Worm (Caenorhabditis elegans) whole organism, midembryonic: ENCODE measurements around the gene str-2.

Source experiments
- T22C8.4 ChIP-seq: fragments of 200-800 bp; sonication (Bioruptor generic); IDR thresholded peaks from 2 replicates; pipeline ENCODE4 v1.3.6; 2022; ENCODE audit warnings: missing genetic modification characterization, missing compliant biosample characterization
- cog-1 ChIP-seq: sonication (generic microtip); optimal IDR thresholded peaks from 2 replicates; lab custom pipeline; 2016; ENCODE audit warnings: missing genetic modification characterization, missing compliant biosample characterization
- flt-1 ChIP-seq: fragments of 200-800 bp; sonication (Bioruptor generic); IDR thresholded peaks from 2 replicates; pipeline ENCODE4 v1.3.6; 2022; ENCODE audit warnings: missing genetic modification characterization, missing compliant biosample characterization
- klf-2 ChIP-seq: fragments of 200-800 bp; sonication (Bioruptor generic); conservative IDR thresholded peaks from 2 replicates; pipeline ENCODE4 v1.3.6; 2022; ENCODE audit warnings: missing genetic modification reagents, missing genetic modification characterization, missing compliant biosample characterization
- ref-1 ChIP-seq: fragments of 200-800 bp; sonication (Bioruptor generic); conservative IDR thresholded peaks from 2 replicates; pipeline ENCODE4 v1.3.6; 2022; ENCODE audit warnings: missing genetic modification reagents, missing genetic modification characterization, missing compliant biosample characterization
- tab-1 ChIP-seq: fragments of 200-800 bp; sonication (Bioruptor generic); IDR thresholded peaks from 2 replicates; pipeline ENCODE4 v1.3.6; 2022; ENCODE audit warnings: missing genetic modification characterization, missing compliant biosample characterization
- ztf-29 ChIP-seq: fragments of 200-800 bp; sonication (Bioruptor generic); IDR thresholded peaks from 2 replicates; pipeline ENCODE4 v1.3.6; 2022; ENCODE audit warnings: missing genetic modification reagents, missing genetic modification characterization, missing compliant biosample characterization

ce11 chrV:9853801-9854200 is 29.8 kb upstream of the str-2 start:
- TF ChIP-seq ztf-29 (GFP tag; lab: Robert Waterston, UW) (no peak), ref-1 (no peak), tab-1 (GFP tag; lab: Robert Waterston, UW) (no peak), flt-1 (GFP tag; lab: Robert Waterston, UW) (no peak), T22C8.4 (GFP tag; lab: Robert Waterston, UW) (no peak), cog-1 (tag; lab: Kevin White, UChicago) (no peak), klf-2 (GFP tag; lab: Robert Waterston, UW) (no peak)
